Fruit fly (Drosophila melanogaster) whole organism, adult: ENCODE data around the gene CG12236.
A peak's percentile ranks its signal among the peaks of the same experiment; 100 is the strongest.

Source experiments
- CG11617 ChIP-seq: fragments of 200-800 bp; sonication (Bioruptor generic); optimal IDR thresholded peaks from 2 replicates; lab custom pipeline; 2017; ENCODE audit warnings: mild to moderate bottlenecking, missing biosample characterization, missing genetic modification reagents, missing genetic modification characterization
- CG12768 ChIP-seq: fragments of 200-800 bp; sonication (Bioruptor generic); optimal IDR thresholded peaks from 2 replicates; lab custom pipeline; 2017; ENCODE audit warnings: missing biosample characterization, missing genetic modification characterization, mild to moderate bottlenecking, moderate library complexity, missing genetic modification reagents
- CG14711 ChIP-seq: fragments of 200-800 bp; sonication (Bioruptor generic); optimal IDR thresholded peaks from 2 replicates; lab custom pipeline; 2018; ENCODE audit warnings: missing biosample characterization, mild to moderate bottlenecking, missing genetic modification characterization, moderate library complexity
- CG1620 ChIP-seq: fragments of 200-800 bp; sonication (Bioruptor generic); optimal IDR thresholded peaks from 2 replicates; lab custom pipeline; 2016; ENCODE audit warnings: missing biosample characterization, missing genetic modification characterization
- CG33017 ChIP-seq: fragments of 200-800 bp; sonication (Bioruptor generic); optimal IDR thresholded peaks from 2 replicates; lab custom pipeline; 2018; ENCODE audit warnings: missing biosample characterization, mild to moderate bottlenecking, missing genetic modification characterization, moderate library complexity
- CG5204 ChIP-seq: fragments of 200-800 bp; sonication (Bioruptor generic); optimal IDR thresholded peaks from 2 replicates; lab custom pipeline; 2016; ENCODE audit warnings: missing biosample characterization, missing genetic modification characterization
- CG7045 ChIP-seq: fragments of 200-800 bp; sonication (Bioruptor generic); optimal IDR thresholded peaks from 2 replicates; lab custom pipeline; 2017; ENCODE audit warnings: missing biosample characterization, mild to moderate bottlenecking, missing genetic modification characterization
- CG7101 ChIP-seq: fragments of 200-800 bp; sonication (Bioruptor generic); optimal IDR thresholded peaks from 2 replicates; lab custom pipeline; 2018; ENCODE audit warnings: missing biosample characterization, mild to moderate bottlenecking, missing genetic modification characterization, moderate library complexity
- Clk ChIP-seq: fragments of 200-800 bp; sonication (Bioruptor generic); optimal IDR thresholded peaks from 2 replicates; lab custom pipeline; 2017; ENCODE audit warnings: missing biosample characterization, missing genetic modification characterization
- Crg-1 ChIP-seq: fragments of 200-800 bp; sonication (Bioruptor generic); optimal IDR thresholded peaks from 2 replicates; lab custom pipeline; 2016; ENCODE audit warnings: missing biosample characterization, missing genetic modification characterization
- Hr96 ChIP-seq: fragments of 200-800 bp; sonication (Bioruptor generic); optimal IDR thresholded peaks from 2 replicates; lab custom pipeline; 2016; ENCODE audit warnings: missing biosample characterization, missing genetic modification characterization
- Mnt ChIP-seq: fragments of 200-800 bp; sonication (Bioruptor generic); optimal IDR thresholded peaks from 2 replicates; lab custom pipeline; 2016; ENCODE audit warnings: missing biosample characterization, mild to moderate bottlenecking, missing genetic modification characterization
- bab1 ChIP-seq: fragments of 200-800 bp; sonication (Bioruptor generic); optimal IDR thresholded peaks from 3 replicates; lab custom pipeline; 2019; ENCODE audit warnings: missing biosample characterization, mild to moderate bottlenecking, missing genetic modification characterization, moderate library complexity
- cic ChIP-seq: fragments of 200-800 bp; sonication (Bioruptor generic); optimal IDR thresholded peaks from 2 replicates; lab custom pipeline; 2017; ENCODE audit warnings: missing biosample characterization, mild to moderate bottlenecking, missing genetic modification characterization, moderate library complexity
- cnc ChIP-seq, 2 experiments: fragments of >200 bp; optimal IDR thresholded peaks; 2 replicates each; lab custom pipeline; 2017
- kay ChIP-seq: fragments of 200-800 bp; sonication (Bioruptor generic); peaks from one replicate; lab custom pipeline; 2016; ENCODE audit warnings: missing biosample characterization, missing genetic modification characterization, borderline replicate concordance
- ovo ChIP-seq: fragments of 200-800 bp; sonication (Bioruptor generic); optimal IDR thresholded peaks from 2 replicates; lab custom pipeline; 2016; ENCODE audit warnings: missing biosample characterization, missing genetic modification characterization
- pad ChIP-seq: fragments of 200-800 bp; sonication (Bioruptor generic); optimal IDR thresholded peaks from 3 replicates; lab custom pipeline; 2017; ENCODE audit warnings: missing biosample characterization, missing genetic modification characterization, mild to moderate bottlenecking, moderate library complexity, missing genetic modification reagents
- tj ChIP-seq: fragments of 200-800 bp; sonication (Bioruptor generic); optimal IDR thresholded peaks from 3 replicates; lab custom pipeline; 2017; ENCODE audit warnings: missing biosample characterization, mild to moderate bottlenecking, missing genetic modification characterization, moderate library complexity
- toe ChIP-seq: fragments of 200-800 bp; sonication (Bioruptor generic); optimal IDR thresholded peaks from 2 replicates; lab custom pipeline; 2016; ENCODE audit warnings: missing biosample characterization, missing genetic modification characterization

Gene CG12236

DNA sequence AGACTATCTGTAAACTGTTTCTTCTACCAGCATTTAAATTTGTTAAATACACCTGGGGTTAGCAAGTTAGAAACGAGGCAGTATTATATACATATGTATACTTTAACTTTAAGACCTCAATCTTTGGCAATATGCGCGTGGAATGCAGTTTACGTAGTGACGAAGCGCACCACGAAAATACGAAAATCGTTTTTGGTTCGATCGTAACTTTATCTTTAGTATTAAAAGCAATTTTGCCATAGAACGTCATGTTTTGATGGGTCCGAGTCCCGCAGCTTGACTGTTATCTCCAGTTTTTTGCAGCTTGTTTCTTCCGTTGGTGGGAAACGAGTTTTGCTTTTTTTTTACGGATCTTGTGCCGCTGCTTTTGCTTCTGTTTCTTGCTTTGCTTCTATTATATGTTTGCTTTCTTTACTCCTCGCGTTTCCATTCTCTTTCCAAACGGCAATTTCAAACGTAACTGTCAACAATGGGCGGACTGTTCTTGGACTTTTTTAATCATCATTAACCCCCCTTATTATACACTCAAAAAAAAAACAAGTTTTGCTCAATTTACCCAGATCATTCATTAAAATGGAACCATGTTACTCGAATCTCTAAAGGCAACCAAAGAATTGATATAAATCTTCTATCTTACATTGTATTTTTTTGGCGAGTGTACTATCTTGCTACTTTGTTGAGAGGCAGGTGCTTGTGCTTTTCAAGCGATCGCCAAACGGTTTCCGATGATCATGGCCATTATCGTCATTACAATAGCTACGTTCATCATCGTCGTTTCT lies 16.1 kb upstream of the CG12236 start:
- TF ChIP-seq tj = no peak
- peak; percentile 68 for TF ChIP-seq CG14711
- TF ChIP-seq CG5204 (GFP tag; lab: Kevin White, UChicago) = no peak
- TF ChIP-seq cic = no peak
- no peak for TF ChIP-seq ovo (GFP tag; lab: Kevin White, UChicago)
- no peak for TF ChIP-seq Mnt (GFP tag; lab: Kevin White, UChicago)
- no peak for TF ChIP-seq cnc (optimal IDR thresholded peaks at IDR 0.05; lab: Kevin White, UChicago)
- TF ChIP-seq CG11617 = no peak
- TF ChIP-seq CG1620 (GFP tag; lab: Kevin White, UChicago) = no peak
- peak; percentile 54 for TF ChIP-seq CG7101 (tag; lab: Kevin White, UChicago)
- no peak for TF ChIP-seq Clk
- peak; percentile 13 for TF ChIP-seq pad (GFP tag; lab: Kevin White, UChicago)
- TF ChIP-seq Crg-1 = no peak
- no peak for TF ChIP-seq toe (GFP tag; lab: Kevin White, UChicago)
- no peak for TF ChIP-seq CG7045 (GFP tag; lab: Kevin White, UChicago)
- peak; percentile 67 for TF ChIP-seq bab1 (GFP tag; lab: Kevin White, UChicago)
- no peak for TF ChIP-seq CG33017 (tag; lab: Kevin White, UChicago)

DNA sequence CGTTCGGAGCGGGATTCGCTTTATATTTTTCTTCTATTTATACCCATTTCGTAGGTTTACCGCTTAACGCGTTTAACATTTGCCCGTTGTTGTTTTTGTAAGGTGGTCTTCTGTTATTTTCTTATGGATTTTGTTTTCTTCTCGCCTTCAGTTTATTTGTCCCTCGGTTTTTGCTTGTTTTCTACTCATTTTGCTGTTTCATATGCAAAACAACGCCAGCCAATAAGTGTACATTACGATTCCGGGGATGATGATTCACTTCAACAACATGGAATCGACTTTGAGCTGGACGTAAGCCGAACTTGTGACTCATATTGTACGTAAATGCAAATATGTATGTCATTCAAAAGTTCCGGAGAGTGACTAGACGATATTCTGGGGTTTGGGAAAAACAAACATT lies 15.4 kb upstream of the CG12236 start:
- TF ChIP-seq kay (peak; percentile 61), Clk (no peak)

DNA sequence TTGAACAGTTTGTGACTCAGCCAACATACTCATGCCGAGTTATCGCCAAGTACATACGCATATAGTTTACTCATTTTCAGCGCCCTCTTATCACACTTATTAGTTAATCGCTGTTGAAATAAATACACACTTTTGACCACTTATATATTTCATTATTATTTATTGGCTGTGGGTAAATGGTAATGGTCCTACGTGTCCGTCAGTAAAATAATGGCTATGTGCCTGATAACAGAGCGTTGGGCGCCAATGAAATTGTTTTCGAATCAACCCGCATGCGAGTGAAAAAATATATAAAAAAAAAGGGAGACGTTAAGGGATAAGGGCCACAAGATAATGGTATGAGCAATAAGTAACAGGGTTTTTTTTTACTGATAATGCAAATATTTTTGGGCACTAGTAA lies 14.8 kb upstream of the CG12236 start:
- TF ChIP-seq CG12768 (GFP tag; lab: Kevin White, UChicago) (no peak), ovo (GFP tag; lab: Kevin White, UChicago) (no peak), cic (peak; percentile 42), CG7045 (GFP tag; lab: Kevin White, UChicago) (no peak), CG33017 (tag; lab: Kevin White, UChicago) (no peak), Clk (no peak), CG5204 (GFP tag; lab: Kevin White, UChicago) (no peak)

DNA sequence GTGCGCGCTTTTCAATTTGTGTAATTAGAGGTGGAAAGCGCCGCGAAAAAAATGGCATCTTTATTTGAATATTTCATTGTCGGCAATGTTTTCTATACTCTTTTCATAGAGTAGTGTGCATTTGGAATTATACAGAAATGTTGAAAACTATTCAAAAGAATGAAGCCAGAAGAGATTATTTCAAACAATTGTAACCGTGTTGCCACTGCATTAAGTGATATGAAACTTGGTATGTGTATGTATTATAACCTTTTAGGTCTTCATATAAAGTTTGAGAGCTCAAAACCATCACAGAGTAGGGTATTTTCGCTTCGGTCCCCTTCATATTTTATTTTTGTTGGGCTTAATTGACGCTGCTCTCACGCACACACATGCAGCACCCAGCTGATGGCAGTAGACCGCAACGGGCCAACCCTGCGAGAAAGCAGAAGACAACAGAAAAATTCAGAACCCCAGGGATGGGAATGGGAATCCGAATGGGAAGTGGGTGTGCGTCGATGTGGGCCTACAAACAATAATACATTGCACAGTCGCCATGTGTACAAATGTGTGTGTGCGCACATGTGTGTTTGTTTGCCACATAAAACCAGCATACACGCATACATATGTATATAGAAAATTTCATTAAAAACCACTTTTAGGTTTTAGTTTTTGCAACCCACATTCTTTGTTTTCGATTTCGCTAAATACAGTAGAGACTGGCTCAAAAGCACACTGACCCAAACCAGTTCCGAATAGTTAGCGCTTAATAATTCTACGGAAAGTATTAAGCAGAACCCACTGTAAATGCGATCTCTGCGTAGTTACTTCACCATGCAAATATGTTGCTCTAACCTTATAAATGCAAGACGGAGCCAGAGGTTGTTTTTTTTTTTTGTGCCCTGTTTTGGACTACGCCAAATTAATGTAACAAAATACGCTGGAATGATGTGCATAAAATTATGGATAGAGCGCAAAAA lies 13.1 kb upstream of the CG12236 start:
- no peak for TF ChIP-seq ovo (GFP tag; lab: Kevin White, UChicago)
- peak; percentile 21 for TF ChIP-seq bab1 (GFP tag; lab: Kevin White, UChicago)

DNA sequence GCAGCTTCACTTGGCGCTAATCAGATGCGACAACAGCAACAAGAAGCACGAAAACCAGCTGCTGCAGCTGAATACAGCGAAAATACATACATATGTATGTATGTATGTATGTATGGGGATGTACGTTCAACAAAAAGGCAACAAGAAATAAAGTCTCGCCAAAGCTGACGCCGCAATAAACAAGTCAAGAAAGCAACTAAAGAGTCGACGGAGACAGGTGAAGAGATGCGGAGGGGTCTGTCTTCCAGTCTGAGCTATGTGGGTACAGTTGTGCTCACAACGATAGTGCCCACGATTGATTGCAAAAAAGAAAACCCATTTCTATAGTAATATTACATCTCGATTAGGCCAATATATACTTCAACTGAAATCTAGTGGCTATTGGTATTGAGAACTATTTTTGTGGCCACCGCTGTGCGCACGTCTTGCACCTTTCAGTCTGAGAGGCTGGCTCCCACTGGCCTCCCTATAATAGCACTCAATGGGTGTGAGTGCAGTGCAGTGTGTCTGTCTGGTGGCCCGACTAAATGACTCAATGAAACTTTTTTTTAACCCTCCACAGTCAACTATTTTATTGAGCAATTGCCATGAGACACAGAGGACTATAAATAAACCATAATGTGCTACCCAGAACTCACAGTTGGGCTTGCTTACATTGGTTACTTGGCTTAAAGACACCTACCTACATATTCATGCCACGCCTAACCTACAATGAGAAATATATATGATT lies 11.9 kb upstream of the CG12236 start:
- TF ChIP-seq Clk = peak; percentile 72
- peak; percentile 25 for TF ChIP-seq Mnt (GFP tag; lab: Kevin White, UChicago)
- TF ChIP-seq CG1620 (GFP tag; lab: Kevin White, UChicago) = peak; percentile 75
- TF ChIP-seq kay = no peak
- no peak for TF ChIP-seq cic
- TF ChIP-seq CG12768 (GFP tag; lab: Kevin White, UChicago) = peak; percentile 76
- TF ChIP-seq tj = peak; percentile 95
- TF ChIP-seq CG7101 (tag; lab: Kevin White, UChicago) = peak; percentile 88
- peak; percentile 81 for TF ChIP-seq CG7045 (GFP tag; lab: Kevin White, UChicago)
- peak; percentile 41 for TF ChIP-seq CG11617
- TF ChIP-seq CG5204 (GFP tag; lab: Kevin White, UChicago) = peak; percentile 66
- peak; percentile 78 for TF ChIP-seq pad (GFP tag; lab: Kevin White, UChicago)
- peak; percentile 51 for TF ChIP-seq toe (GFP tag; lab: Kevin White, UChicago)
- TF ChIP-seq Crg-1 = peak; percentile 51
- TF ChIP-seq CG33017 (tag; lab: Kevin White, UChicago) = peak; percentile 80
- no peak for TF ChIP-seq cnc (optimal IDR thresholded peaks at IDR 0.05; lab: Kevin White, UChicago)
- peak; percentile 81 for TF ChIP-seq Hr96
- TF ChIP-seq bab1 (GFP tag; lab: Kevin White, UChicago) = peak; percentile 92
- TF ChIP-seq ovo (GFP tag; lab: Kevin White, UChicago) = peak; percentile 56
- TF ChIP-seq CG14711 = peak; percentile 87
